Fruit fly (Drosophila melanogaster): ENCODE measurements around the gene ppk16.

Gene ppk16

DNA sequence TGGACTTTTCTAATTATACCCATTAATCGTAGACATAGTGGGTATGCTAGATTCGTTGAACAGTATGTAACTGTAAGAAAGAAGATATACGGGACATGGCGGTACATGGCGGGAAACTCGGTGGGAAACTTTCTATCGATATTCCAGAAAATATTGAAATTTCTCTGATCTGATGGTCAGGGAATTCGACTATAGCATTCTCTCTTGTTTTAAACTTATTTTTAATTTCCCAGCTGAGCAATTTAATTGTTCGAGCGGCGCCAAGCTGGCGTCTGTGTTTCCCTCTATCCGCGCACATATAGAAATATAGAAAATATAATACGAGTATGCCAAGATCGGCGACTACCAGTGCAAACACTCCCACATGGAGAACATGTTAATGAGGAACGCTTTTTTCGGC, 4.3 kb upstream of the ppk16 start (continued):
- TF ChIP-seq Trl (optimal IDR thresholded peaks at IDR 0.05) (no peak), Trl (GFP tag; optimal IDR thresholded peaks at IDR 0.05) (no peak), hb (GFP tag; IDR thresholded peaks at IDR 0.05; ENCODE audit: partially characterized antibody) (no peak), CG16813 (GFP tag; IDR thresholded peaks at IDR 0.05; ENCODE audit: partially characterized antibody) (no peak), CG8281 (tag; optimal IDR thresholded peaks at IDR 0.05) (no peak), CG11504 (tag; optimal IDR thresholded peaks at IDR 0.05) (peak; percentile 50), CG17385 (GFP tag; optimal IDR thresholded peaks at IDR 0.05) (peak; percentile 16), shn (GFP tag; optimal IDR thresholded peaks at IDR 0.05) (peak; percentile 29), bab2 (GFP tag; optimal IDR thresholded peaks at IDR 0.05) (no peak), Fer2 (tag; optimal IDR thresholded peaks at IDR 0.05) (no peak), Eip74EF (GFP tag; optimal IDR thresholded peaks at IDR 0.05) (no peak), Neu2 (GFP tag; optimal IDR thresholded peaks at IDR 0.05; ENCODE audit: borderline replicate concordance) (no peak), CG7372 (GFP tag; IDR thresholded peaks at IDR 0.05) (no peak), slbo (GFP tag; IDR thresholded peaks at IDR 0.05) (peak; percentile 67), dpn (GFP tag; optimal IDR thresholded peaks at IDR 0.05) (peak in 1 of 2 experiments; percentile 28), YL-1 (GFP tag; optimal IDR thresholded peaks at IDR 0.05) (no peak), vvl (GFP tag; IDR thresholded peaks at IDR 0.05) (no peak), CG8478 (optimal IDR thresholded peaks at IDR 0.05) (no peak), CG7963 (GFP tag; IDR thresholded peaks at IDR 0.05; ENCODE audit: partially characterized antibody) (no peak), crp (GFP tag; optimal IDR thresholded peaks at IDR 0.05) (no peak), ftz-f1 (GFP tag; optimal IDR thresholded peaks at IDR 0.05) (no peak), lab (GFP tag; optimal IDR thresholded peaks at IDR 0.05) (peak; percentile 34), aop (GFP tag; IDR thresholded peaks at IDR 0.05) (no peak), CG18262 (tag; optimal IDR thresholded peaks at IDR 0.05) (no peak), lilli (GFP tag; optimal IDR thresholded peaks at IDR 0.05) (peak; percentile 32), CG9797 (GFP tag; optimal IDR thresholded peaks at IDR 0.05) (no peak), Atf6 (GFP tag; IDR thresholded peaks at IDR 0.05) (peak; percentile 67), CG1603 (tag; optimal IDR thresholded peaks at IDR 0.05) (peak; percentile 5), CG12155 (GFP tag; optimal IDR thresholded peaks at IDR 0.05) (peak; percentile 29), zen2 (GFP tag; IDR thresholded peaks at IDR 0.05; ENCODE audit: partially characterized antibody) (0 out of 3 replicates have a peak, but pooled peaks have one; percentile 4), Jarid2 (GFP tag; optimal IDR thresholded peaks at IDR 0.05) (no peak), Xbp1 (GFP tag; optimal IDR thresholded peaks at IDR 0.05) (peak; percentile 29), CG12769 (tag; optimal IDR thresholded peaks at IDR 0.05) (peak; percentile 71), CG7839 (tag; optimal IDR thresholded peaks at IDR 0.05) (peak; percentile 42), chinmo (GFP tag; IDR thresholded peaks at IDR 0.05; ENCODE audit: partially characterized antibody) (no peak), Awh (GFP tag; IDR thresholded peaks at IDR 0.05) (no peak), sna (GFP tag; IDR thresholded peaks at IDR 0.05; ENCODE audit: partially characterized antibody) (no peak), cwo (GFP tag; optimal IDR thresholded peaks at IDR 0.05) (peak; percentile 4), Ets65A (GFP tag) (peak; percentile 83), B-H1 (GFP tag; IDR thresholded peaks at IDR 0.05) (no peak), CHES-1-like (GFP tag; optimal IDR thresholded peaks at IDR 0.05) (peak; percentile 24), CG6272 (GFP tag; IDR thresholded peaks at IDR 0.05) (no peak), pfk (GFP tag; optimal IDR thresholded peaks at IDR 0.05) (no peak), CG9876 (GFP tag; optimal IDR thresholded peaks at IDR 0.05) (no peak), CG14860 (GFP tag; IDR thresholded peaks at IDR 0.05; ENCODE audit: partially characterized antibody) (no peak), jumu (GFP tag; optimal IDR thresholded peaks at IDR 0.05) (peak; percentile 27), sug (tag; optimal IDR thresholded peaks at IDR 0.05) (peak; percentile 6), CG14441 (GFP tag; IDR thresholded peaks at IDR 0.05) (0 out of 2 replicates have a peak, but pooled peaks have one; percentile 10), CG18619 (GFP tag; optimal IDR thresholded peaks at IDR 0.05) (peak; percentile 7), az2 (GFP tag; optimal IDR thresholded peaks at IDR 0.05) (peak; percentile 5), CG32767 (GFP tag; IDR thresholded peaks at IDR 0.05) (0 out of 2 replicates have a peak, but pooled peaks have one; percentile 16)
